Fruit fly (Drosophila melanogaster): ENCODE results near the gene CG15005.

CG15005 gene

dm6 chr3L:4220679-4221078 is 16.5 kb upstream of the CG15005 start:
- TF ChIP-seq vri (GFP tag; optimal IDR thresholded peaks at IDR 0.05) (peak; percentile 77), Hr38 (GFP tag; optimal IDR thresholded peaks at IDR 0.05) (no peak), Blimp-1 (GFP tag; optimal IDR thresholded peaks at IDR 0.05) (peak; percentile 41), Sox102F (GFP tag; optimal IDR thresholded peaks at IDR 0.05) (peak; percentile 16)

dm6 chr3L:4219291-4220228 is 15.4 kb upstream of the CG15005 start:
- TF ChIP-seq CG31627 (GFP tag; optimal IDR thresholded peaks at IDR 0.05), result no peak
- TF ChIP-seq spab (GFP tag; optimal IDR thresholded peaks at IDR 0.05), result no peak
- no peak for TF ChIP-seq CG8632 (GFP tag; optimal IDR thresholded peaks at IDR 0.05)
- no peak for TF ChIP-seq Sox102F (GFP tag; optimal IDR thresholded peaks at IDR 0.05)
- TF ChIP-seq lz (GFP tag; optimal IDR thresholded peaks at IDR 0.05), result no peak
- no peak for TF ChIP-seq Ets96B (tag; optimal IDR thresholded peaks at IDR 0.05)
- TF ChIP-seq CG10669 (GFP tag; optimal IDR thresholded peaks at IDR 0.05), result no peak
- peak; percentile 62 for TF ChIP-seq CG6163 (GFP tag; IDR thresholded peaks at IDR 0.05)
- TF ChIP-seq fd85E (GFP tag; optimal IDR thresholded peaks at IDR 0.05), result no peak
- TF ChIP-seq CG7368 (GFP tag; optimal IDR thresholded peaks at IDR 0.05), result no peak
- no peak for TF ChIP-seq CG34406 (GFP tag; optimal IDR thresholded peaks at IDR 0.05)
- TF ChIP-seq CG15336 (GFP tag; IDR thresholded peaks at IDR 0.05), result no peak; the same call in 1 of the 2 replicates
- no peak for TF ChIP-seq CG11294 (GFP tag; IDR thresholded peaks at IDR 0.05)
- TF ChIP-seq eg (GFP tag; IDR thresholded peaks at IDR 0.05), result peak; percentile 42; the same call in 1 of the 3 replicates
- peak; percentile 63 for TF ChIP-seq fkh (GFP tag; optimal IDR thresholded peaks at IDR 0.05)
- TF ChIP-seq dac (GFP tag; optimal IDR thresholded peaks at IDR 0.05), result no peak
- no peak for TF ChIP-seq CG10631 (GFP tag; optimal IDR thresholded peaks at IDR 0.05)
- no peak for TF ChIP-seq CG6808 (GFP tag; optimal IDR thresholded peaks at IDR 0.05)
- TF ChIP-seq Sox15 (GFP tag; optimal IDR thresholded peaks at IDR 0.05), result no peak
- no peak for TF ChIP-seq net (GFP tag; optimal IDR thresholded peaks at IDR 0.05)
- TF ChIP-seq CG3032 (tag; optimal IDR thresholded peaks at IDR 0.05), result no peak
- TF ChIP-seq CG6792 (GFP tag; optimal IDR thresholded peaks at IDR 0.05), result no peak
- TF ChIP-seq CG11762 (GFP tag; optimal IDR thresholded peaks at IDR 0.05; ENCODE audit: insufficient read depth), result no peak
- TF ChIP-seq topi (GFP tag; optimal IDR thresholded peaks at IDR 0.05), result no peak
- TF ChIP-seq CG8119 (GFP tag; IDR thresholded peaks at IDR 0.05), result no peak
- no peak for TF ChIP-seq fd59A (GFP tag; optimal IDR thresholded peaks at IDR 0.05)
- no peak for TF ChIP-seq CG4318 (GFP tag; optimal IDR thresholded peaks at IDR 0.05)
- TF ChIP-seq svp (GFP tag), result peak; percentile 70
- TF ChIP-seq Lpt (GFP tag; optimal IDR thresholded peaks at IDR 0.05), result no peak
- TF ChIP-seq Ets21C (GFP tag; optimal IDR thresholded peaks at IDR 0.05), result no peak
- TF ChIP-seq pdm3 (GFP tag; optimal IDR thresholded peaks at IDR 0.05), result no peak
- TF ChIP-seq CG8319 (GFP tag; optimal IDR thresholded peaks at IDR 0.05), result no peak
- TF ChIP-seq achi (GFP tag; optimal IDR thresholded peaks at IDR 0.05), result no peak
- no peak for TF ChIP-seq CG3919 (GFP tag; optimal IDR thresholded peaks at IDR 0.05)
- no peak for TF ChIP-seq Blimp-1 (GFP tag; optimal IDR thresholded peaks at IDR 0.05)
- TF ChIP-seq CG6276 (GFP tag; optimal IDR thresholded peaks at IDR 0.05), result peak; percentile 1
- no peak for TF ChIP-seq esn (GFP tag; optimal IDR thresholded peaks at IDR 0.05)
- TF ChIP-seq Eip93F (GFP tag; optimal IDR thresholded peaks at IDR 0.05), result no peak
- no peak for TF ChIP-seq ss (GFP tag; optimal IDR thresholded peaks at IDR 0.05)
- TF ChIP-seq Eip78C (GFP tag), result peak; percentile 48

Data from whole organism, prepupa.